Fruit fly (Drosophila melanogaster) whole organism, embryonic: Measurements from ENCODE around the gene Boh1.

ENCODE experiments used
- Atf3 ChIP-seq: fragments of 200-800 bp; sonication (Bioruptor generic); optimal IDR thresholded peaks from 3 replicates; lab custom pipeline; 2016; ENCODE audit warnings: missing biosample characterization, missing genetic modification characterization
- B-H1 ChIP-seq: fragments of 200-800 bp; sonication (Bioruptor generic); IDR thresholded peaks from 3 replicates; pipeline ENCODE4 v1.3.6; 2022; ENCODE audit warnings: missing biosample characterization, missing genetic modification characterization
- Bdp1 ChIP-seq: fragments of 200-800 bp; sonication (Bioruptor generic); optimal IDR thresholded peaks from 3 replicates; lab custom pipeline; 2016; ENCODE audit warnings: missing biosample characterization, missing genetic modification characterization
- BtbVII ChIP-seq: fragments of 200-800 bp; sonication (Bioruptor generic); optimal IDR thresholded peaks from 3 replicates; lab custom pipeline; 2017; ENCODE audit warnings: missing biosample characterization, mild to moderate bottlenecking, missing genetic modification characterization
- Bteb2 ChIP-seq: fragments of 200-800 bp; sonication (Bioruptor generic); optimal IDR thresholded peaks from 2 replicates; lab custom pipeline; 2016; ENCODE audit warnings: missing biosample characterization, missing genetic modification characterization
- CG10959 ChIP-seq: fragments of 200-800 bp; sonication (Bioruptor generic); IDR thresholded peaks from 2 replicates; pipeline ENCODE4 v1.3.6; 2022; ENCODE audit warnings: missing biosample characterization, missing genetic modification characterization
- CG12071 ChIP-seq: fragments of 200-800 bp; sonication (Bioruptor generic); optimal IDR thresholded peaks from 3 replicates; lab custom pipeline; 2018; ENCODE audit warnings: missing biosample characterization, mild to moderate bottlenecking, missing genetic modification characterization
- CG12659 ChIP-seq: fragments of 200-800 bp; sonication (Bioruptor generic); optimal IDR thresholded peaks from 3 replicates; lab custom pipeline; 2017; ENCODE audit warnings: mild to moderate bottlenecking, missing biosample characterization, missing genetic modification reagents, missing genetic modification characterization
- CG13775 ChIP-seq: fragments of 200-800 bp; sonication (Bioruptor generic); optimal IDR thresholded peaks from 3 replicates; lab custom pipeline; 2017; ENCODE audit warnings: missing biosample characterization, mild to moderate bottlenecking, missing genetic modification characterization
- CG14441 ChIP-seq: fragments of 200-800 bp; sonication (Bioruptor generic); IDR thresholded peaks from 2 replicates; pipeline ENCODE4 v1.3.6; 2022; ENCODE audit warnings: missing biosample characterization, missing genetic modification characterization
- CG16815 ChIP-seq: fragments of 200-800 bp; sonication (Bioruptor generic); optimal IDR thresholded peaks from 3 replicates; lab custom pipeline; 2017; ENCODE audit warnings: missing biosample characterization, mild to moderate bottlenecking, missing genetic modification characterization
- CG17385 ChIP-seq: fragments of 200-800 bp; sonication (Bioruptor generic); optimal IDR thresholded peaks from 3 replicates; lab custom pipeline; 2018; ENCODE audit warnings: missing biosample characterization, mild to moderate bottlenecking, missing genetic modification characterization
- CG18764 ChIP-seq: fragments of 200-800 bp; sonication (Bioruptor generic); optimal IDR thresholded peaks from 3 replicates; lab custom pipeline; 2016; ENCODE audit warnings: missing biosample characterization, missing genetic modification characterization
- CG30403 ChIP-seq: fragments of 200-800 bp; sonication (Bioruptor generic); optimal IDR thresholded peaks from 3 replicates; lab custom pipeline; 2016; ENCODE audit warnings: missing biosample characterization, missing genetic modification characterization
- CG3281 ChIP-seq: fragments of 200-800 bp; sonication (Bioruptor generic); optimal IDR thresholded peaks from 3 replicates; lab custom pipeline; 2017; ENCODE audit warnings: missing biosample characterization, mild to moderate bottlenecking, missing genetic modification characterization
- CG5180 ChIP-seq: fragments of 200-800 bp; sonication (Bioruptor generic); optimal IDR thresholded peaks from 3 replicates; lab custom pipeline; 2017; ENCODE audit warnings: missing biosample characterization, missing genetic modification characterization, mild to moderate bottlenecking, moderate library complexity, missing genetic modification reagents
- CG6272 ChIP-seq: fragments of 200-800 bp; sonication (Bioruptor generic); IDR thresholded peaks from 2 replicates; pipeline ENCODE4 v1.3.6; 2022; ENCODE audit warnings: missing biosample characterization, missing genetic modification characterization
- CG6791 ChIP-seq: fragments of 200-800 bp; sonication (Bioruptor generic); IDR thresholded peaks from 3 replicates; pipeline ENCODE4 v1.3.6; 2022; ENCODE audit warnings: missing biosample characterization, missing genetic modification characterization; ENCODE audit not compliant: partially characterized antibody
- CG7786 ChIP-seq: fragments of 200-800 bp; sonication (Bioruptor generic); optimal IDR thresholded peaks from 2 replicates; lab custom pipeline; 2016; ENCODE audit warnings: missing biosample characterization, missing genetic modification characterization
- CG8478 ChIP-seq: fragments of >200 bp; optimal IDR thresholded peaks from 2 replicates; lab custom pipeline; 2018
- CG8765 ChIP-seq: fragments of 200-800 bp; sonication (Bioruptor generic); IDR thresholded peaks from 2 replicates; pipeline ENCODE4 v1.3.6; 2022; ENCODE audit warnings: missing biosample characterization, missing genetic modification characterization
- Dbx ChIP-seq: fragments of 200-800 bp; sonication (Bioruptor generic); IDR thresholded peaks from 3 replicates; pipeline ENCODE4 v1.3.6; 2022; ENCODE audit warnings: missing biosample characterization, missing genetic modification characterization
- Dll ChIP-seq: fragments of 200-800 bp; sonication (Bioruptor generic); IDR thresholded peaks from 4 replicates; pipeline ENCODE4 v1.3.6; 2022; ENCODE audit warnings: missing biosample characterization, missing genetic modification characterization; ENCODE audit not compliant: partially characterized antibody
- Drgx ChIP-seq: fragments of 200-800 bp; sonication (Bioruptor generic); IDR thresholded peaks from 2 replicates; pipeline ENCODE4 v1.3.6; 2022; ENCODE audit warnings: missing biosample characterization, missing genetic modification characterization
- ERR ChIP-seq: fragments of 200-800 bp; sonication (Bioruptor generic); optimal IDR thresholded peaks from 2 replicates; lab custom pipeline; 2016; ENCODE audit warnings: missing biosample characterization, missing genetic modification characterization
- Ets65A ChIP-seq: fragments of 200-800 bp; sonication (Bioruptor generic); peaks from one replicate; lab custom pipeline; 2016; ENCODE audit warnings: missing biosample characterization, missing genetic modification characterization
- Gsc ChIP-seq: fragments of 200-800 bp; sonication (Bioruptor generic); IDR thresholded peaks from 2 replicates; pipeline ENCODE4 v1.3.6; 2022; ENCODE audit warnings: missing biosample characterization, missing genetic modification characterization
- Hey ChIP-seq: fragments of 200-800 bp; sonication (Bioruptor generic); optimal IDR thresholded peaks from 3 replicates; lab custom pipeline; 2018; ENCODE audit warnings: missing biosample characterization, mild to moderate bottlenecking, missing genetic modification characterization
- HmgZ ChIP-seq: fragments of 200-800 bp; sonication (Bioruptor generic); optimal IDR thresholded peaks from 2 replicates; lab custom pipeline; 2018; ENCODE audit warnings: missing biosample characterization, mild to moderate bottlenecking, missing genetic modification characterization
- Hr39 ChIP-seq: fragments of >200 bp; optimal IDR thresholded peaks from 2 replicates; lab custom pipeline; 2017
- Lim3 ChIP-seq: fragments of 200-800 bp; sonication (Bioruptor generic); IDR thresholded peaks from 2 replicates; pipeline ENCODE4 v1.3.6; 2022; ENCODE audit warnings: missing biosample characterization, missing genetic modification characterization
- MESR4 ChIP-seq: fragments of 200-800 bp; sonication (Bioruptor generic); optimal IDR thresholded peaks from 2 replicates; lab custom pipeline; 2018; ENCODE audit warnings: missing biosample characterization, mild to moderate bottlenecking, missing genetic modification characterization, moderate library complexity
- Neu2 ChIP-seq: fragments of 200-800 bp; sonication (Bioruptor generic); optimal IDR thresholded peaks from 3 replicates; lab custom pipeline; 2016; ENCODE audit warnings: missing biosample characterization, missing genetic modification characterization, borderline replicate concordance
- NfI ChIP-seq: fragments of 200-800 bp; sonication (Bioruptor generic); optimal IDR thresholded peaks from 3 replicates; lab custom pipeline; 2018; ENCODE audit warnings: missing biosample characterization, mild to moderate bottlenecking, missing genetic modification characterization, moderate library complexity
- Sin3A ChIP-seq: fragments of >200 bp; optimal IDR thresholded peaks from 2 replicates; lab custom pipeline; 2018
- Sry-β ChIP-seq: fragments of 200-800 bp; sonication (Bioruptor generic); optimal IDR thresholded peaks from 2 replicates; lab custom pipeline; 2018; ENCODE audit warnings: missing biosample characterization, mild to moderate bottlenecking, missing genetic modification characterization, moderate library complexity
- chm ChIP-seq: fragments of 200-800 bp; sonication (Bioruptor generic); IDR thresholded peaks from 2 replicates; pipeline ENCODE4 v1.3.6; 2022; ENCODE audit warnings: missing biosample characterization, missing genetic modification characterization
- ci ChIP-seq: fragments of 200-800 bp; sonication (Bioruptor generic); IDR thresholded peaks from 3 replicates; pipeline ENCODE4 v1.3.6; 2022; ENCODE audit warnings: missing biosample characterization, missing genetic modification characterization
- crol ChIP-seq: fragments of 200-800 bp; sonication (Bioruptor generic); IDR thresholded peaks from 2 replicates; pipeline ENCODE4 v1.3.6; 2022; ENCODE audit warnings: missing biosample characterization, missing genetic modification characterization
- disco-r ChIP-seq: fragments of 200-800 bp; sonication (Bioruptor generic); optimal IDR thresholded peaks from 2 replicates; lab custom pipeline; 2016; ENCODE audit warnings: missing biosample characterization, missing genetic modification characterization
- fd64A ChIP-seq: fragments of 200-800 bp; sonication (Bioruptor generic); optimal IDR thresholded peaks from 3 replicates; lab custom pipeline; 2018; ENCODE audit warnings: missing biosample characterization, mild to moderate bottlenecking, missing genetic modification characterization
- hth ChIP-seq: fragments of >200 bp; optimal IDR thresholded peaks from 2 replicates; lab custom pipeline; 2017; ENCODE audit warnings: inconsistent platforms
- insv ChIP-seq, 2 experiments: fragments of 200-800 bp; sonication (Bioruptor generic); optimal IDR thresholded peaks; 3 replicates each; lab custom pipeline; 2016 to 2018; ENCODE audit warnings: missing biosample characterization in 2 of 2, missing genetic modification characterization in 2 of 2
- lola ChIP-seq, 3 experiments: fragments of >200 bp in 2 of 3; fragments of 200-800 bp in 1 of 3; sonication (Bioruptor generic) in 1 of 3; optimal IDR thresholded peaks; 2 replicates each; lab custom pipeline; 2017 to 2019; ENCODE audit warnings: missing biosample characterization in 3 of 3, missing genetic modification characterization in 3 of 3, mild to moderate bottlenecking in 1 of 3, moderate library complexity in 1 of 3
- org-1 ChIP-seq: fragments of 200-800 bp; sonication (Bioruptor generic); optimal IDR thresholded peaks from 2 replicates; lab custom pipeline; 2017; ENCODE audit warnings: missing biosample characterization, missing genetic modification characterization
- ranshi ChIP-seq: fragments of 200-800 bp; sonication (Bioruptor generic); IDR thresholded peaks from 2 replicates; pipeline ENCODE4 v1.3.6; 2022; ENCODE audit warnings: missing biosample characterization, missing genetic modification characterization
- sc ChIP-seq, 3 experiments: fragments of >200 bp in 2 of 3; fragments of 200-800 bp in 1 of 3; sonication (Bioruptor generic) in 1 of 3; optimal IDR thresholded peaks; 2 replicates in 2 of 3; 3 replicates in 1 of 3; lab custom pipeline; 2017; ENCODE audit warnings: mild to moderate bottlenecking in 1 of 3, missing biosample characterization in 1 of 3, missing genetic modification characterization in 1 of 3, missing genetic modification reagents in 1 of 3
- sim ChIP-seq: fragments of 200-800 bp; sonication (Bioruptor generic); IDR thresholded peaks from 2 replicates; pipeline ENCODE4 v1.3.6; 2022; ENCODE audit warnings: missing biosample characterization, missing genetic modification characterization
- slp2 ChIP-seq: fragments of 200-800 bp; sonication (Bioruptor generic); optimal IDR thresholded peaks from 2 replicates; lab custom pipeline; 2016; ENCODE audit warnings: missing biosample characterization, missing genetic modification characterization
- sob ChIP-seq: fragments of 200-800 bp; sonication (Bioruptor generic); IDR thresholded peaks from 2 replicates; pipeline ENCODE4 v1.3.6; 2022; ENCODE audit warnings: missing biosample characterization, missing genetic modification characterization
- trem ChIP-seq: fragments of 200-800 bp; optimal IDR thresholded peaks from 3 replicates; lab custom pipeline; 2019; ENCODE audit warnings: missing biosample characterization, mild to moderate bottlenecking, missing genetic modification characterization, moderate library complexity

Boh1 gene

dm6 chr3R:27916355-27917019 lies 2.8 kb downstream of the Boh1 start, which contains the start of the genes CG5003 and mRpS22 (continued):
- TF ChIP-seq ci (GFP tag; lab: Robert Waterston, UW) (no peak), HmgZ (peak; percentile 32), MESR4 (GFP tag; lab: Kevin White, UChicago) (peak; percentile 84), CG8765 (0 out of 2 replicates have a peak, but pooled peaks have one; percentile 5), chm (GFP tag; lab: Robert Waterston, UW) (peak; percentile 34; the same call in 1 of the 2 replicates), CG13775 (GFP tag; lab: Kevin White, UChicago) (peak; percentile 75), CG5180 (GFP tag; lab: Kevin White, UChicago) (peak; percentile 3), CG14441 (GFP tag; lab: Robert Waterston, UW) (peak; percentile 29; the same call in 1 of the 2 replicates), trem (tag; lab: Kevin White, UChicago) (peak; percentile 11), NfI (GFP tag; lab: Kevin White, UChicago) (peak; percentile 58), CG30403 (peak; percentile 86), CG8478 (lab: Kevin White, UChicago) (no peak), Dbx (peak; percentile 17; the same call in 2 of the 3 replicates), CG6272 (GFP tag; lab: Robert Waterston, UW) (0 out of 2 replicates have a peak, but pooled peaks have one; percentile 2), BtbVII (GFP tag; lab: Kevin White, UChicago) (peak; percentile 47), Sry-β (peak; percentile 81), ranshi (GFP tag; lab: Robert Waterston, UW) (0 out of 2 replicates have a peak, but pooled peaks have one; percentile 11), Drgx (no peak), Hr39 (lab: Kevin White, UChicago) (no peak), fd64A (no peak), Bteb2 (GFP tag; lab: Kevin White, UChicago) (peak; percentile 1), Hey (tag; lab: Kevin White, UChicago) (no peak), Neu2 (GFP tag; lab: Kevin White, UChicago) (no peak), CG18764 (no peak), hth (no peak), org-1 (GFP tag; lab: Kevin White, UChicago) (no peak), sim (GFP tag; lab: Robert Waterston, UW) (no peak), CG6791 (GFP tag; lab: Robert Waterston, UW) (no peak), Bdp1 (GFP tag; lab: Kevin White, UChicago) (peak; percentile 13), Gsc (GFP tag; lab: Robert Waterston, UW) (no peak), Sin3A (lab: Kevin White, UChicago) (peak; percentile 1), disco-r (GFP tag; lab: Kevin White, UChicago) (no peak), CG12071 (GFP tag; lab: Kevin White, UChicago) (no peak), CG17385 (GFP tag; lab: Kevin White, UChicago) (peak; percentile 55), B-H1 (GFP tag; lab: Robert Waterston, UW) (no peak), Dll (GFP tag; lab: Robert Waterston, UW) (peak; percentile 41; the same call in 2 of the 4 replicates), Atf3 (peak; percentile 11), Lim3 (GFP tag; lab: Robert Waterston, UW) (no peak), ERR (no peak), CG10959 (GFP tag; lab: Robert Waterston, UW) (0 out of 2 replicates have a peak, but pooled peaks have one; percentile 10), crol (GFP tag; lab: Robert Waterston, UW) (no peak), sc (optimal IDR thresholded peaks at IDR 0.05; lab: Kevin White, UChicago) (no peak), sc (GFP tag; optimal IDR thresholded peaks at IDR 0.05; lab: Kevin White, UChicago) (no peak), CG3281 (GFP tag; lab: Kevin White, UChicago) (peak; percentile 69), sob (GFP tag; lab: Robert Waterston, UW) (peak; percentile 74), CG12659 (peak; percentile 64), CG7786 (GFP tag; lab: Kevin White, UChicago) (no peak), insv (GFP tag; optimal IDR thresholded peaks at IDR 0.05; lab: Kevin White, UChicago) (peak in 1 of 2 experiments; percentile 22), CG16815 (GFP tag; lab: Kevin White, UChicago) (peak; percentile 47), slp2 (GFP tag; lab: Kevin White, UChicago) (no peak), Ets65A (GFP tag; lab: Kevin White, UChicago) (peak; percentile 87), lola (GFP tag; optimal IDR thresholded peaks at IDR 0.05; lab: Kevin White, UChicago) (peak in 1 of 3 experiments; percentile 60)
